Fruit fly (Drosophila melanogaster) S2 (cell line): ENCODE results near the gene Rala.
A peak's percentile ranks its signal among the peaks of the same experiment; 100 is the strongest.

Experiments
- CG8478 ChIP-seq: fragments of >200 bp; optimal IDR thresholded peaks from 2 replicates; lab custom pipeline; 2018
- CTCF ChIP-seq, 2 experiments: fragments of >200 bp; optimal IDR thresholded peaks; 2 replicates each; lab custom pipeline; 2018

Gene Rala

DNA sequence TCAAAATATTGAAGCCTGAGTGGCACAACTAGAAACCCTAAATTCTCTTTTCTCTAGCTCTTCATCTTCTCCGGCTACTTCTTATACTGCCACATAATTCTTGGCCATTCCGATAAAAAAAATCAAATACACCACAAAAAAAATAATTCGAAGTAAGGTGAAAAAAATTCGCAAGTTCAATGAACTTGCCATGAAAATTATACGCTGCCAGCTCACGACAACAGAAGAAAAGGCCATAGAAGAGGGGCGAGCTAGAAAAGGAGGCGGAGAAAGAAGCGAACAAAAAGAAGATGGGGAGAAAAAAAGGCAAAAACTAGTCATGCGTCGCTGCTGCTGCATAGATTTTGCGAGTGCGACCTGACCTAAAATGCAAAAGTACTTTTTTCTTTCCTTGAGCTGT, 5.6 kb upstream of the Rala start:
- TF ChIP-seq CTCF (optimal IDR thresholded peaks at IDR 0.05; lab: Kevin White, UChicago) = no peak
- TF ChIP-seq CG8478 (lab: Kevin White, UChicago) = no peak

DNA sequence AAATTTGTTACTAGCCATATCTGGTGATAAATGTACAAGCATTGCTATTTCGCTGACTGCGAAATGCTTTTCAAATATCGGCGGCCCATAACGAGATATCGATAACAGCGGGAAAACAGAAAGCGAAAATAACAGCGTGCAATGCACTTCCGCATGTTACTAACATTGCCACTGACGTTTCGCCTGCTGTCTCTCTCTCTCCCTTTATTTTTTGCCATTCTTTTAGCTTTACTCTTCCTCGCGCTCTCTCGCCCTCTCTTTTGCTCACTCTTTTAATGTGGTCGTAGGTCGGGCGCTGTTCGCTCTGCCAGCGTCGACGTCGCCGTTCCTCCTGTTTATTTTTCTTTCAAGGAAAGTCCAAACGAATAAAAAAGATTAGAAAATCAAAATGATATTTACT, 3.5 kb upstream of the Rala start:
- TF ChIP-seq CG8478 (lab: Kevin White, UChicago) = no peak
- TF ChIP-seq CTCF (optimal IDR thresholded peaks at IDR 0.05; lab: Kevin White, UChicago) = peak in 1 of 2 experiments; percentile 24

DNA sequence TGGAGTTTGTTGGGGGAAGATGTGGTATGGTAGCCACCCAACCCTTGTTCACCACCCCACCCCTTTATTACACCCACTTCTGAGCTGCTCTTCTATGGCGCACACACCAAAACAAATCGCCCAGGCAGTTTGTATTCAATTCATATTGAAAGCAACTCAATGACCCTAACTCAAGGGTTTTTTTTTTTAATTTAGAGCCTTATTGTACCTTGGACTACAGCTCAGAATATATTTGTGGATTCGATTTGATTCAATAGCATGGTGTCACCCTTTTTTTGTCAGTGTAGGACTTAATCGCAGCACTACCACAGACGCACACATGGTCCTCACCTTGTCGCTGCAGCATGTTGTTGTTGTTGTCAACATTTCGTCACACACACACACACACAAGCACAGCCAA, 2.8 kb upstream of the Rala start:
- TF ChIP-seq CG8478 (lab: Kevin White, UChicago) (no peak), CTCF (optimal IDR thresholded peaks at IDR 0.05; lab: Kevin White, UChicago) (no peak)

DNA sequence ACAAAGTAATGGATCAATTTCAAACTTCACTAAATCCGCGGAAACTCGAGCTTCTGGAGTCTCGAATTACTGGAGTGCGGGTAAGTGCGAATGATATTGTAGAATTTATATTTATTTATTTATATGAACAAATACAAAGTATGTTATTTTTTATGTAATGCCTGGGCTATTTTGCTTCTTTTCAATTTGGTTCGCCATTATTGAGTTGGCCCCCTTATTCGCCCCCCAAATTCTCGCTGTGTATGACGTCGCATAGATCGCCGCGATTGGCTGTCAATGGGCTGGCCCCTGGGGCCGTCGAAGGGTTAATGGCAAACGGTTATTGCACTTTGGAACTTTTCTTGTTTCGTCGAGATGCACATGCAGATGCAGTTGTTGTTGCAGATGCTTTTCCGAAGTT, 2.1 kb upstream of the Rala start:
- no peak for TF ChIP-seq CG8478 (lab: Kevin White, UChicago)
- TF ChIP-seq CTCF (optimal IDR thresholded peaks at IDR 0.05; lab: Kevin White, UChicago) = no peak

DNA sequence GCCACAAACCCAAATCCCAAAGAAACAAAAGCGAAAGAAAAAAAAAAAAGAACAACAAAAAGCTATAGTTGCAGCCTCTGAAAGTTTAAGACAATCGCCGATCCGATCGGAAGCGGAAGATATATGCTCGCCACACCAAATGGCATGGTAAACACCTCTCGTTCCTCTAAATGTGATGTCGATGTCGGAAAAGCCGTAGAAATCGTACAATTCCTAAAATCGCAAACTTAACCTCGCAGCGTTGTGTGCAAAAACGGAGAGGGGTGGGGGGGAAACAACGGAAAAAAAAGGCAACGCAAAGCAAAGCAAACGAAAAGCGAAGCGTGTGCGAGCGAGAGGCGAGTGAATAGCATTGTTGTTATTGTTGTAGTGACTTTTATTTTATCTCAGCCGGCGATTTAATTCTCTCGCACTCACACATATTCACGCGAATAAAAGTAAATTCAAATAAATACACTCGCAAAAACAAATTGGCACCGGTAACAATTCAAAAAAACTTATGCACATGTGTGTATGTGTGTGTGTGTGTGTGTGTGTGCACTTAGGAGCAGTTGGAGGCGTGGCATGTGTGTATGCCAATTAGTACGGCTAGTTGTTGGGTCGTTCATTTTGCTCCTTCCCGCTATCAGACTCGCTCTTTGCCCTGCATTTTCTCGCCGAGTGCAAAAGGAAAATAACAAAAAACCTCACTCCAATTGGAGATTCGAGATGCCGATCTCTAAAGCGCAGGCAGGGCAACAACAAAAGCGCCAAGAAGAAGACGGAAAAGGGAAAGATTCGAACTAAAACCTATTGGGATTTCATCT, 944 bp upstream of the Rala start:
- no peak for TF ChIP-seq CTCF (optimal IDR thresholded peaks at IDR 0.05; lab: Kevin White, UChicago)
- no peak for TF ChIP-seq CG8478 (lab: Kevin White, UChicago)

DNA sequence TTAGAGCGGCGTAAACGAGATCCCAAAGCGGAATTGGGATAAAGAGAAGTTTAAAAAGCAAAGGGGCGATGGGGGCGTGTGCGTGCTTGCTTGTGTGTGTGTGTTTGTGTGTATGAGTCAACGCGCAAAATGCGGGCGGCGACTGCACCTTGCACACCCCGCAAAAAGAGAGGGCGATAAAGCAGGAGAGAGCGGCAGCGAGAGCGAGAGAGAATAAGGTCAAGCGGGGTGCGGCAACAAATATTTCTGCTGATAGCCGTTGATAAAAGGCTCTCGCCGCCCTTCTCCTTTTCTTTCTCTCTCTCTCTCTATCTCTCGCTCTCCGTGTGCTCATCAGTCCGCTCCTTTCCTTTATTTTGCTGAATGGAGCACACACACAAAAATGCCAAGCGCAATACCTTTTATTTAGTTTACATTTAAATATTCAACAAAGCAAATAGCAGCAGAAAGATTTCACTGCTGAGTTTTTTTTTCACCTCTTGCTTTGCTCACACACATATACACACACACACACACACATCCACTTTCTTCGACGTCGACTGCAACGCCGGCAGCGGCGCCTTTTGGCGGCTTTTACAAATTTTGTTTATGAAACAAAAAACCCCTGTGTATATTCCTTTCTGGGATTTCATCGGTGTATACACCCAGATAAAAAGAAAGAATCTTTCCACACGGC, 705 bp downstream of the Rala start:
- TF ChIP-seq CTCF (optimal IDR thresholded peaks at IDR 0.05; lab: Kevin White, UChicago) (no peak), CG8478 (lab: Kevin White, UChicago) (no peak)

- TF ChIP-seq CG8478 (lab: Kevin White, UChicago) (no peak), CTCF (optimal IDR thresholded peaks at IDR 0.05; lab: Kevin White, UChicago) (no peak)
Observed at dm6 chrX:3715616-3716015, 3.8 kb downstream of the Rala start.

DNA sequence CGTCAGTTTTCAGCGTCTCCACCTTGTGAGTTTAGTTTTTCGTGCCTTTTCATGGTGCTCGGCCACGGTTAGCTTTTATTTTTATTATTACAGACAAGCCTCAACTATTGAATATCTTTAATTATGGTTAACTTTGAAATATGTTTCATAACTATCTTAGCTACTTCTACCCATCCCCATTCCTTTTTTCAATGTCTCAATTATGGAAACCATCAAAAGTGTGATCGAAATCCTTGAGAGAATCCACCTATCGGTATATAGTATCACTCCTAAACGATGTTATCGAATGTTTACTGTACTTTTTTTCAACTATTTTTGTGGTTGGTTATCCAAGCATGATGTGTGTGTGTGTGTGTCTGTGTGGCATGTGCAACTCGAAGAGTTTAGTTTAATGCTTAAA, 5.4 kb downstream of the Rala start:
- TF ChIP-seq CG8478 (lab: Kevin White, UChicago) = no peak
- TF ChIP-seq CTCF (optimal IDR thresholded peaks at IDR 0.05; lab: Kevin White, UChicago) = no peak

- TF ChIP-seq CG8478 (lab: Kevin White, UChicago) = no peak
- no peak for TF ChIP-seq CTCF (optimal IDR thresholded peaks at IDR 0.05; lab: Kevin White, UChicago)
Observed at dm6 chrX:3710531-3711084, 8.8 kb downstream of the Rala start.

- TF ChIP-seq CTCF (optimal IDR thresholded peaks at IDR 0.05; lab: Kevin White, UChicago) (no peak), CG8478 (lab: Kevin White, UChicago) (no peak)
Observed at dm6 chrX:3704204-3704660, 15.2 kb downstream of the Rala start.

DNA sequence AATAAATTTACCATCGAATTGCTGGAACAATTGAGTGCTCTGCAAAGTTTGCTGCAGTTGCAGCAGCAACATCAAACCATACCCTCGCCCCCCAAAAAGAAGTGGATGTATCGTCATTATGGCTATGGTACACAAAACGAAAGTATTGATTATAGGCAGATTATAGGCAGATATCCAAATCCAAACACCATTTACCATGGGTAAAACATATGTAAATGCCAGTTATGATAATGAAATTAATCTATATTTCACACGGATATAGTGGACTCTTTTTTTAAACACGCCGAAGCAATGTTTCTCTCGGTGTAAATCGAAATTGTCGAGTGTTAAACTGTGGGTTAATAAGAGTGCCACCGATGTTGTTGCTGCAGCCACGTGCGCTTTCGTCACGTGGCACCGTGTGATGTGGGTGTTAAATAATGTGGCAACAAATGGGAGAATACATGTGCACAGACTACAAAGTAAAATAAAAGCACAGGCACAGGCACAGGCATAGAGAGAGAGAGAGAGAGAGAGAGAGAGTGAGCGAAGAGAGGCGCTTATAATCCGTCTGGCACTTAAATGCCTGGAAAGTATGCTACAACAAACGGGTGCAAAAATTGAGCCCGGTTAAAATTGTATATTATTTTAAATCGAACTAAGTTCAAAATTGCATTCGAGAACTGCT, 22.8 kb downstream of the Rala start:
- TF ChIP-seq CTCF (optimal IDR thresholded peaks at IDR 0.05; lab: Kevin White, UChicago) = no peak

DNA sequence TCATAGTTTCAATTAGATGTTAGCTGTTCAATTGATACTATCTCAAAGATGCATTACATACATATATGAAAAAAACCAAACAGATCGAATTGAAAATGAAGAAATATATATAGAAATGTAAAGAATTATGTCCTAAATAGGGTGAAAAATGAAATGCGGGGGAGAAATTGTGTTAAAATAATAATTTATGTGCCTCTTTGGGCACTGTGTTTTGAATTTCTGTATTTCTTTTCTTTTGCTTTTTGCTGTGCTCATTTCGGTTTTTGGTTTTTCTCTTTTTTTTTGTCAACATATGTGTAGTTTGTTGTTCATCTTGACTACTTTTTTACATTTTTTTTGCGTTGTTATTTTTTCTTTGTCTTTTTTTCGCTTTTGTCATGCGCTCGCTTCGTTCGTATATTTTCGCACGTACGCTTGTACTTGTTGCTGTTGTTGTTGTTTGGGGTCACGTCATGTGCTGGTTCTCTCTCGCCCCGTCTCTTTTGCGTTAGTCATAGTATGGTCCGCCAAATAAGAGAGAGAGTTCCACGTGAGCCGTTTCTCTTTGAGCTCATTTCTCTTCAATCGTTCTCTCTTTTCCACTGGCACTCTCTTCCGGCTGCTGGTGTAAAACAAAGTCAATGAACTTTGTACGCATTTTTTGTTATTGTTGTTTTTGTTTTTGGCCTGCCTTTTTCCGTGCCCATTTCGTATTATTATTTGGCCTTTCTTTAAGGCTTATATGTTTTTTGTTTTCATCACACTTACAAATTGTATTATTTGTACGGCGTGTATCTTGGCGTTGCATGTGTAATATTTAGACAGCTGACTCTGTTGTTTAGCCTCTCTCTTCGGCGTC, 24.1 kb downstream of the Rala start:
- TF ChIP-seq CG8478 (lab: Kevin White, UChicago) = no peak
- no peak for TF ChIP-seq CTCF (optimal IDR thresholded peaks at IDR 0.05; lab: Kevin White, UChicago)

- TF ChIP-seq CG8478 (lab: Kevin White, UChicago) (no peak), CTCF (optimal IDR thresholded peaks at IDR 0.05; lab: Kevin White, UChicago) (no peak)
Observed at dm6 chrX:3694770-3695145, 24.7 kb downstream of the Rala start.
